Fruit fly (Drosophila melanogaster) whole organism, prepupa: ENCODE data around the gene CG33095.
"Not testable (repeated sequence)": the region's sequence is repeated elsewhere in the genome, so short reads cannot be mapped to it uniquely, and the experiment has no call there.

Experiments used
- Blimp-1 ChIP-seq: fragments of 200-800 bp; sonication (Bioruptor generic); optimal IDR thresholded peaks from 3 replicates; lab custom pipeline; 2017; ENCODE audit warnings: missing biosample characterization, missing genetic modification characterization, mild to moderate bottlenecking, moderate library complexity, missing genetic modification reagents
- CG10631 ChIP-seq: fragments of 200-800 bp; sonication (Bioruptor generic); optimal IDR thresholded peaks from 2 replicates; lab custom pipeline; 2016; ENCODE audit warnings: missing biosample characterization, missing genetic modification characterization
- CG10669 ChIP-seq: fragments of 200-800 bp; sonication (Bioruptor generic); optimal IDR thresholded peaks from 3 replicates; lab custom pipeline; 2018; ENCODE audit warnings: missing biosample characterization, mild to moderate bottlenecking, missing genetic modification characterization, moderate library complexity
- CG11902 ChIP-seq: fragments of 200-800 bp; sonication (Bioruptor generic); optimal IDR thresholded peaks from 3 replicates; lab custom pipeline; 2016; ENCODE audit warnings: missing biosample characterization, missing genetic modification characterization
- CG1621 ChIP-seq: fragments of 200-800 bp; sonication (Bioruptor generic); optimal IDR thresholded peaks from 3 replicates; lab custom pipeline; 2018; ENCODE audit warnings: missing biosample characterization, mild to moderate bottlenecking, missing genetic modification characterization
- CG16779 ChIP-seq: fragments of 200-800 bp; sonication (Bioruptor generic); optimal IDR thresholded peaks from 3 replicates; lab custom pipeline; 2017; ENCODE audit warnings: missing biosample characterization, mild to moderate bottlenecking, missing genetic modification characterization
- CG34406 ChIP-seq: fragments of 200-800 bp; sonication (Bioruptor generic); optimal IDR thresholded peaks from 3 replicates; lab custom pipeline; 2016; ENCODE audit warnings: missing biosample characterization, missing genetic modification characterization
- CG4318 ChIP-seq: fragments of 200-800 bp; sonication (Bioruptor generic); optimal IDR thresholded peaks from 3 replicates; lab custom pipeline; 2017; ENCODE audit warnings: missing biosample characterization, mild to moderate bottlenecking, missing genetic modification characterization
- CG6163 ChIP-seq: fragments of 200-800 bp; sonication (Bioruptor generic); IDR thresholded peaks from 3 replicates; pipeline ENCODE4 v1.3.6; 2022; ENCODE audit warnings: missing biosample characterization, missing genetic modification characterization
- CG6808 ChIP-seq: fragments of 200-800 bp; sonication (Bioruptor generic); optimal IDR thresholded peaks from 3 replicates; lab custom pipeline; 2017; ENCODE audit warnings: missing biosample characterization, missing genetic modification characterization, mild to moderate bottlenecking, moderate library complexity, missing genetic modification reagents
- CG6854 ChIP-seq: fragments of 200-800 bp; sonication (Bioruptor generic); optimal IDR thresholded peaks from 2 replicates; lab custom pipeline; 2017; ENCODE audit warnings: missing biosample characterization, mild to moderate bottlenecking, missing genetic modification characterization
- CG8632 ChIP-seq: fragments of 200-800 bp; sonication (Bioruptor generic); optimal IDR thresholded peaks from 3 replicates; lab custom pipeline; 2016; ENCODE audit warnings: missing biosample characterization, missing genetic modification characterization
- Eip75B ChIP-seq: fragments of 200-800 bp; sonication (Bioruptor generic); optimal IDR thresholded peaks from 3 replicates; lab custom pipeline; 2016; ENCODE audit warnings: missing biosample characterization, missing genetic modification characterization
- Eip78C ChIP-seq: fragments of 200-800 bp; sonication (Bioruptor generic); peaks from one replicate; lab custom pipeline; 2016; ENCODE audit warnings: missing biosample characterization, missing genetic modification characterization
- Eip93F ChIP-seq: fragments of 200-800 bp; sonication (Bioruptor generic); optimal IDR thresholded peaks from 2 replicates; lab custom pipeline; 2016; ENCODE audit warnings: missing biosample characterization, mild to moderate bottlenecking, missing genetic modification characterization
- Gug ChIP-seq: fragments of 200-800 bp; sonication (Bioruptor generic); IDR thresholded peaks from 2 replicates; pipeline ENCODE4 v1.3.6; 2022; ENCODE audit warnings: missing biosample characterization, missing genetic modification characterization
- Hr4 ChIP-seq: fragments of 200-800 bp; sonication (Bioruptor generic); optimal IDR thresholded peaks from 3 replicates; lab custom pipeline; 2016; ENCODE audit warnings: missing biosample characterization, missing genetic modification characterization
- achi ChIP-seq: fragments of 200-800 bp; sonication (Bioruptor generic); optimal IDR thresholded peaks from 3 replicates; lab custom pipeline; 2016; ENCODE audit warnings: missing biosample characterization, missing genetic modification characterization
- acj6 ChIP-seq: fragments of 200-800 bp; sonication (Bioruptor generic); optimal IDR thresholded peaks from 3 replicates; lab custom pipeline; 2016; ENCODE audit warnings: missing biosample characterization, missing genetic modification characterization
- cyc ChIP-seq: fragments of 200-800 bp; sonication (Bioruptor generic); optimal IDR thresholded peaks from 3 replicates; lab custom pipeline; 2016; ENCODE audit warnings: missing biosample characterization, missing genetic modification characterization
- dsx ChIP-seq: fragments of 200-800 bp; optimal IDR thresholded peaks from 3 replicates; lab custom pipeline; 2019; ENCODE audit warnings: missing biosample characterization, mild to moderate bottlenecking, missing genetic modification characterization, moderate library complexity; ENCODE audit not compliant: poor library complexity, severe bottlenecking
- esn ChIP-seq: fragments of 200-800 bp; sonication (Bioruptor generic); optimal IDR thresholded peaks from 2 replicates; lab custom pipeline; 2016; ENCODE audit warnings: missing biosample characterization, mild to moderate bottlenecking, missing genetic modification characterization, moderate library complexity
- fd85E ChIP-seq: fragments of 200-800 bp; sonication (Bioruptor generic); optimal IDR thresholded peaks from 3 replicates; lab custom pipeline; 2016; ENCODE audit warnings: missing biosample characterization, missing genetic modification characterization
- fkh ChIP-seq: fragments of 200-800 bp; sonication (Bioruptor generic); optimal IDR thresholded peaks from 3 replicates; lab custom pipeline; 2017; ENCODE audit warnings: missing biosample characterization, mild to moderate bottlenecking, missing genetic modification characterization, moderate library complexity
- ss ChIP-seq, 2 experiments: fragments of 200-800 bp; sonication (Bioruptor generic); optimal IDR thresholded peaks; 2 replicates in 1 of 2; 3 replicates in 1 of 2; lab custom pipeline; 2017 to 2018; ENCODE audit warnings: mild to moderate bottlenecking in 2 of 2, missing biosample characterization in 2 of 2, missing genetic modification characterization in 2 of 2, moderate library complexity in 1 of 2
- svp ChIP-seq: fragments of 200-800 bp; sonication (Bioruptor generic); peaks from one replicate; lab custom pipeline; 2016; ENCODE audit warnings: missing biosample characterization, missing genetic modification characterization
- topi ChIP-seq: fragments of 200-800 bp; sonication (Bioruptor generic); optimal IDR thresholded peaks from 3 replicates; lab custom pipeline; 2016; ENCODE audit warnings: missing biosample characterization, missing genetic modification characterization
- vri ChIP-seq: fragments of 200-800 bp; sonication (Bioruptor generic); optimal IDR thresholded peaks from 3 replicates; lab custom pipeline; 2016; ENCODE audit warnings: missing biosample characterization, mild to moderate bottlenecking, missing genetic modification characterization

CG33095 gene

DNA sequence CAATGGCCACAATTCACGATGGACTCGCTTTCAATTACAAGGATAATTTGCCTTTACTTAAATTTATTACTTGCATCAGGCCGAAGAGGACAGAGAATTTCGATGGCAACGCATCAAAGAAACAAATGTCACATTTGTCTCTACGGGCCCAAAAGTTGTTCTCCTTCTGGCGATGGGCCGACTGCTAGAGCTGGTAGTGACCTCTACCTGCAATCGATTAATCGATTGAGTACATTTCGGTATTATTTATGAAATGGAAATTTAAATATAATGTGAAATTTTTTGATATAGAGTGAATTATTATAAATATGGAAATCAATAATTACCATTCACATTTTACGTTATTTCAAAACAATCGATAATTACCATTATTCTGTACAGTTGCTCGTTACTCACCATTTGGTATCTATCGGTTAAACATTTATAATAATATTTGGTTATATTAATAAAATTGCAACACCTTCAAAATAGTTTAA lies 25.3 kb downstream of the CG33095 start, which contains the start of the genes CG31510 and TTLL5:
Gene CG31510 (minus strand): TSS at position 185 of the 476 bp plus-strand sequence.
Gene TTLL5 (minus strand): TSS at position 185 of the 476 bp plus-strand sequence.
- no peak for TF ChIP-seq Eip93F (GFP tag; lab: Kevin White, UChicago)
- TF ChIP-seq CG4318 (GFP tag; lab: Kevin White, UChicago) = no peak
- TF ChIP-seq Hr4 (GFP tag; lab: Kevin White, UChicago) = no peak
- TF ChIP-seq CG6163 = no peak
- TF ChIP-seq Eip75B (GFP tag; lab: Kevin White, UChicago) = no peak

DNA sequence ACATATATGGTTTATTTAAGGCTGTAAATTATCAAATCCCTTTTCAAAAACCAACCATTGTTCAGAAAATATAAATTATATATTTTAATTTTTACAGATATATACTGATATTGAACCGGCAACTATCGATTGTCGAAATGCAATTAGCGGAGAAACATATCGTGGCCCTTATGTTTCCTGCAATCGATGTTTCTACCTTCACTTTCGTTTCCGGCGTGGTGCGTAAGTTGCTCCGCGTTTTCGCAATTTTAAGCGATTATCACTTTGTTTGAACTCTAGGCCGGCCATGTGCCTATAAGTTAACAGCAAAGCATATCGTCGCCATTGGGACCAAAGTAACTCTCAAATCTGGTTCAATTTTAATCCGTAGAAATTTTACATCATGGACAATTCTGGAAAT lies 25.8 kb downstream of the CG33095 start, which contains the start of gene vig2:
Gene vig2 (plus strand): TSS at position 112 of the 400 bp plus-strand sequence.
- TF ChIP-seq CG8632 (GFP tag; lab: Kevin White, UChicago) (peak; percentile 7), Blimp-1 (GFP tag; lab: Kevin White, UChicago) (peak; percentile 14), CG10631 (GFP tag; lab: Kevin White, UChicago) (peak; percentile 26), acj6 (GFP tag; lab: Kevin White, UChicago) (peak; percentile 10), CG34406 (GFP tag; lab: Kevin White, UChicago) (peak; percentile 8), Eip78C (GFP tag; lab: Kevin White, UChicago) (peak; percentile 59), CG11902 (GFP tag; lab: Kevin White, UChicago) (peak; percentile 30), CG6854 (peak; percentile 6), topi (GFP tag; lab: Kevin White, UChicago) (peak; percentile 31), esn (GFP tag; lab: Kevin White, UChicago) (peak; percentile 25), cyc (peak; percentile 22)

DNA sequence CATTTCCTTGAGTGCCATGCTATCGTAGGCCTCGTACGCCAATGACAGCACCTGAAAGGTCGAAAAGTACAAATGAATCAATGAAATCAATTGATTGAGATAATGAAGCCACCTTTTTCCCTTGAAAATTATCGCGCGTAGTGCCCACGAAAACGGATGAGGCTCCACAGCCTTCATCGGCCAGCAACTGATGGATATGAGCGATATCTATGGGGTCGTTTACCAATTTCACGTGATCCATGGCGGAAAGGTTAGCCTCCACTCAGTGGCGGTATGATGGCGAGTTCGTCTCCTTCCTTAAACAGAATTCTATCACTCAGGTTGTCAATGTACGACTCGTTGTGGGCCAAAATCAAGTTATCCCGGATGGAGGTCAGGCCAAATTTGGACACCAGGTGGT lies 29.4 kb downstream of the CG33095 start:
- TF ChIP-seq CG16779 (tag; lab: Kevin White, UChicago) (no peak), CG6808 (GFP tag; lab: Kevin White, UChicago) (no peak), fd85E (no peak), Gug (GFP tag; lab: Robert Waterston, UW) (no peak), svp (peak; percentile 54)

DNA sequence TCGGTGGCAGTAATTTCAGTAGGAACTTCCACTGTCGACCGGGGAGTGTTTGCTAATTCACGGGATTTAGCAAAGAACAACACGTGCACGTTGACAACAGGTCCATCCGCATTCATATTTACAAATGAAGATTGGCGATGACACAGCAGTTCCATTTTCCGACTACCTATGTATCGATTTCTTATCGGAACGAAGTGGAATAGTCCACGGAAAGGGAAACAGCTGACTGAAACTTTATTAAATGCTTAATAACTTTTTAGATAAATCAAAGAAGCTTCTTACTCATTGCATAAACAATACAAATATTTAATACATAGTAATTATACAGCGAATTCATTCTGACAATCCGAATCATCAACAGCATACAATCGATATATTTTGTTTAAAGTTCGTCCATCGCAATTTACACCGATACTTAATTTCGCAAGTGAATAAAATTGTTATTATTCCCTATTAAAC lies 29.8 kb downstream of the CG33095 start, which contains the start of the genes Mocs2A, Mocs2B and Clbn:
Gene Mocs2A (minus strand): TSS at position 129 of the 459 bp plus-strand sequence.
Gene Mocs2B (minus strand): TSS at position 129 of the 459 bp plus-strand sequence.
Gene Clbn (plus strand): TSS at position 272 of the 459 bp plus-strand sequence.
- TF ChIP-seq fkh (GFP tag; lab: Kevin White, UChicago) = peak; percentile 66
- TF ChIP-seq CG10669 (GFP tag; lab: Kevin White, UChicago) = no peak
- TF ChIP-seq esn (GFP tag; lab: Kevin White, UChicago) = peak; percentile 7
- TF ChIP-seq, all 60 proteins: peak for 2

DNA sequence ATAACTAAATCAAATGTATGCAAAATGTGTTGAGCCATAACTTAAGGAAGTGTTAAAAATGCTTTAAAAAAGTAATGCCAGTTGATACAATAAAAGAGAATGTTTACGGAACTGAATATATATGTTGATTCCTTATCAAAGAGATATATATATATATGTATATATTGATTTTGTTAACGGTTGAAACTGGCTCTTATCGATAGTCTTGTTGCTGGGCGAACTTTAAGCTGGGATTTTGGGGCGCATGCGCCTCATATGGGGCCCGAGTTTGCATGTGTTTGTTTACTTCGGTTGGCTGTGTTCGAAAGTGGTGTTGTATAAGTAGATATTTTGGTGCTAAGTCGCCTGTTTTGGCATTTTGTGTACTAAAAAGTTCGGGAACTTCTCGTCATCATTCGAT lies 33.6 kb downstream of the CG33095 start, which contains the start of gene Bili:
Gene Bili (plus strand): TSS at position 265 of the 400 bp plus-strand sequence.
- not testable (repeated sequence) for TF ChIP-seq achi, Eip78C, CG6808 (GFP tag; lab: Kevin White, UChicago)

DNA sequence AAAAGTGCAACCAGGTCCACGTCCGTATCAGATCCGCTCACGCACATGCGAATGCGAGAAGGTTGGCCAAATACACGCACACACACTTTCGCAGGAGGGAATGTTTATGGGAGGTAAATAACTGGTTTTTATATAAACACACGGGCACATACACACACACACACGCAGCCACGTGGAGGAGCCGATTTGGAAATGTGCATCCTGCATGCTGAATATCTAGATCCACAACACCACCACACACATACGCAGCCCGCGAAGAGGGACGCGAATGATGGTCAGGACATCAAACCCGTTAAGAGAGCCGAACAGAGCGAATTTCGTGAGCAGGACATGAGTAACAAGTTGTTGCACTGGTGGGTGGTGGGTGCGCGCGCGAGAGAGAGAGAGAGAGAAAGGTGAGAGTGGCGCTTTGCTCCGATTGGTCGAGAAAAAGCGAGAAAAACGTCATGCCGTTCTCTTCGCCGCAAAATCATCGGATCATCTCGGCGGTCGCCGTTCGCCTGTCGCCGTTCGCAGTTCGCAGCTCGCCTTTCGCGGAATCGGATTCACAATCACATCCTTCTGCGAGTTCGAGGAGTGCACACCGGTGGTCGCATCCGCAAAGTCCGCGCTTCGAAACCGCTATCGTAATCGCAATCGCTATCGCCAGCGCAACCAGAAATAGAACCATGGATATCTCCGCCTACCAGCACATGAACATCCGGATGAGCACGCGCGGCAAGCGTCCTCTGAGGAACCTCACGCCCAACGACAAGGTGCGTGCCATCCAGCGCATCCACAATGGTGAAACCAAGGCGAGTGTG lies 40.3 kb downstream of the CG33095 start, which contains the start of gene danr:
Gene danr (plus strand): TSS at position 508 of the 803 bp plus-strand sequence.
- TF ChIP-seq achi (GFP tag; lab: Kevin White, UChicago) (no peak), CG1621 (tag; lab: Kevin White, UChicago) (peak; percentile 47), dsx (GFP tag; lab: Kevin White, UChicago) (no peak), Eip78C (GFP tag; lab: Kevin White, UChicago) (peak; percentile 59), vri (no peak), CG6854 (peak; percentile 31), ss (GFP tag; optimal IDR thresholded peaks at IDR 0.05; lab: Kevin White, UChicago) (peak in 1 of 2 experiments; percentile 69)
